Worm (Caenorhabditis elegans): ENCODE results near the gene B0334.4.

The B0334.4 gene

DNA sequence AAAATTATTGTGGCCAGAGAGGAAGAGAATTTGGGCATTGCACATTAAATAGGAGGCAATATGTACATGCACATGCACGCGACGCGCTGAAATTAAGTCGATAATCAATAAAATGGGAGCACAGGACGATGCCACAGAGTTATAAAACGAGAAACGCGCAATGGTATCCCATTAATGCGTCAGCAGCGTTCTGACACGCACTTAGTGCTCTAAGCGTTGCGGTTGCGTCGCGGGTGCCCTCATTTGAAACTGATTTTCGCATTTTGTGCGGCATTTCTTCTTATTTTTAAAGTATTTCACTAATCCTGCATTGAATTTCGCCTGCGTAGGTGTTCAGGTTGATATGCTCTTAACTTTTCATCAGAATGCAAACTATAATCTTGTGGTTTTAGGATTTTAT, 42.5 kb upstream of the B0334.4 start, which contains the start of gene rsp-1 (continued):
- TF ChIP-seq egl-18 (GFP tag; IDR thresholded peaks at IDR 0.05): 0 out of 2 replicates have a peak, but pooled peaks have one; percentile 30
- peak; percentile 60 for TF ChIP-seq efl-1 (GFP tag; optimal IDR thresholded peaks at IDR 0.05)
- TF ChIP-seq C17E4.6 (GFP tag; IDR thresholded peaks at IDR 0.05): peak; percentile 69
- peak; percentile 79 for TF ChIP-seq let-526 (GFP tag; IDR thresholded peaks at IDR 0.05)
- peak; percentile 72 for TF ChIP-seq snpc-1.3 (tag; optimal IDR thresholded peaks at IDR 0.05; ENCODE audit: insufficient read depth)
- peak; percentile 61 for TF ChIP-seq hmg-1.2 (GFP tag; IDR thresholded peaks at IDR 0.05)
- TF ChIP-seq unc-62 (GFP tag; optimal IDR thresholded peaks at IDR 0.05): no peak
- peak; percentile 71 for TF ChIP-seq ztf-26 (tag; optimal IDR thresholded peaks at IDR 0.05)
- no peak for TF ChIP-seq F10E7.11 (tag; optimal IDR thresholded peaks at IDR 0.05)
- peak; percentile 81 for TF ChIP-seq snpc-3.4 (tag; optimal IDR thresholded peaks at IDR 0.05)
- peak; percentile 98 for TF ChIP-seq attf-5 (GFP tag; optimal IDR thresholded peaks at IDR 0.05)
- peak; percentile 86 for TF ChIP-seq nfyb-1 (GFP tag; IDR thresholded peaks at IDR 0.05)
- TF ChIP-seq attf-3 (GFP tag; conservative IDR thresholded peaks at IDR 0.05): peak; percentile 79
- peak; percentile 95 for TF ChIP-seq nhr-80 (tag; optimal IDR thresholded peaks at IDR 0.05)
- peak; percentile 88 for TF ChIP-seq lin-40 (tag; optimal IDR thresholded peaks at IDR 0.05)
- peak; percentile 80 for TF ChIP-seq madf-10 (tag; optimal IDR thresholded peaks at IDR 0.05)
- no peak for TF ChIP-seq snpc-4 (GFP tag; optimal IDR thresholded peaks at IDR 0.05)
- TF ChIP-seq snpc-4 (tag; optimal IDR thresholded peaks at IDR 0.05): peak; percentile 73 to 82 (median 80)
- no peak for TF ChIP-seq rpc-1 (optimal IDR thresholded peaks at IDR 0.05)
- TF ChIP-seq rpc-1 (tag; optimal IDR thresholded peaks at IDR 0.05): no peak
- peak; percentile 45; the same call in 1 of the 2 replicates for TF ChIP-seq C06A6.2 (GFP tag; conservative IDR thresholded peaks at IDR 0.05)
- peak; percentile 93 for TF ChIP-seq lin-54 (GFP tag; optimal IDR thresholded peaks at IDR 0.05)
- TF ChIP-seq aptf-2 (GFP tag; conservative IDR thresholded peaks at IDR 0.05): no peak
- no peak for TF ChIP-seq mxl-1 (tag; optimal IDR thresholded peaks at IDR 0.05)
- TF ChIP-seq ceh-79 (tag; optimal IDR thresholded peaks at IDR 0.05): no peak
- no peak for TF ChIP-seq bed-2 (GFP tag; IDR thresholded peaks at IDR 0.05)
- TF ChIP-seq B0035.1 (tag; optimal IDR thresholded peaks at IDR 0.05): peak; percentile 14
- peak; percentile 12 for TF ChIP-seq B0261.1 (tag; optimal IDR thresholded peaks at IDR 0.05)
- peak; percentile 78 for TF ChIP-seq ceh-100 (GFP tag; IDR thresholded peaks at IDR 0.05)
- TF ChIP-seq Y56A3A.18 (GFP tag; IDR thresholded peaks at IDR 0.05): 0 out of 2 replicates have a peak, but pooled peaks have one; percentile 49
- TF ChIP-seq hrde-1 (tag; optimal IDR thresholded peaks at IDR 0.05; ENCODE audit: borderline replicate concordance): peak; percentile 36
- TF ChIP-seq chd-7 (tag; optimal IDR thresholded peaks at IDR 0.05): peak; percentile 64
- peak; percentile 23 for TF ChIP-seq nhr-90 (tag; optimal IDR thresholded peaks at IDR 0.05)
- TF ChIP-seq madf-6 (GFP tag; IDR thresholded peaks at IDR 0.05): peak; percentile 84
- TF ChIP-seq lir-1 (GFP tag; conservative IDR thresholded peaks at IDR 0.05): 0 out of 2 replicates have a peak, but pooled peaks have one; percentile 39
- peak; percentile 83 for TF ChIP-seq B0336.3 (GFP tag; IDR thresholded peaks at IDR 0.05)
- TF ChIP-seq atf-7 (tag; optimal IDR thresholded peaks at IDR 0.05): peak; percentile 66
- TF ChIP-seq F37B4.10 (GFP tag; IDR thresholded peaks at IDR 0.05): no peak
- no peak for TF ChIP-seq him-1 (tag; optimal IDR thresholded peaks at IDR 0.05)
- no peak for TF ChIP-seq Y53F4B.3 (GFP tag; IDR thresholded peaks at IDR 0.05)
- peak; percentile 27 for TF ChIP-seq F22D6.2 (tag; optimal IDR thresholded peaks at IDR 0.05)
- TF ChIP-seq madf-8 (GFP tag; conservative IDR thresholded peaks at IDR 0.05): peak; percentile 57
- peak; percentile 43 for TF ChIP-seq gei-17 (GFP tag; optimal IDR thresholded peaks at IDR 0.05)
- TF ChIP-seq snpc-1.1 (tag; optimal IDR thresholded peaks at IDR 0.05; ENCODE audit: insufficient read depth): peak; percentile 42
- TF ChIP-seq dox-1 (GFP tag; IDR thresholded peaks at IDR 0.05): peak; percentile 95
- TF ChIP-seq ceh-27 (GFP tag; optimal IDR thresholded peaks at IDR 0.05): peak; percentile 85
- TF ChIP-seq cebp-1 (GFP tag; IDR thresholded peaks at IDR 0.05): peak; percentile 52
- TF ChIP-seq cebp-1 (tag; optimal IDR thresholded peaks at IDR 0.05): peak; percentile 89
- peak; percentile 90 for TF ChIP-seq mcd-1 (GFP tag; IDR thresholded peaks at IDR 0.05)
